Worm (Caenorhabditis elegans) whole organism, L4 larva: ENCODE data around the gene sul-2.

Source experiments
- lin-1 ChIP-seq: fragments of 200-800 bp; sonication (Bioruptor generic); IDR thresholded peaks from 2 replicates; pipeline ENCODE4 v1.3.6; 2022; ENCODE audit warnings: missing genetic modification reagents, missing genetic modification characterization, missing compliant biosample characterization
- lin-39 ChIP-seq: fragments of 150-350 bp; optimal IDR thresholded peaks from 2 replicates; lab custom pipeline; 2014; ENCODE audit warnings: missing biosample characterization, missing genetic modification reagents, missing genetic modification characterization

DNA sequence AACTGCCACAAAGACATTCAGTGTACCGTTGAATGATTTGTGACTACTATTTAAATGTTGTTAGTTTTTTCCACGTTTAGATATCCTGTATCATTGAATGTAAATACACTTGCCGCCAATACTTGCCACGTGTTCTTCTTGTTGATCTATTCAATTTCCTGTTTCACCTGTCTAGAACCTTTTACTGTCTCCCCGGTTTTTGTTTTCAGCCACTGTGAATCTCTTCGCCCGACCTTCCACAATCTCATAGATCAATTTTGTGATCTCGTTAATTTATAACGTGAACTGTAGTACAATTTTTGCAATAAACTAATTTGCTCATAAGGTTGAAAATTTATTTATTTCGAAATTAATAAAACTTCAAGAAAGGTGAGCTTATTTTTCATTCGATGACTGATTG is 12.2 kb upstream of the sul-2 start, which contains the start of gene D1014.13:
- TF ChIP-seq lin-1 (GFP tag; lab: Robert Waterston, UW) (no peak), lin-39 (no peak)
